Worm (Caenorhabditis elegans) whole organism, L1 larva: ENCODE results near the gene oig-2.
"Not testable (repeated sequence)": the region's sequence is repeated elsewhere in the genome, so short reads cannot be mapped to it uniquely, and the experiment has no call there.

Experiments
- ama-1 ChIP-seq: fragments of 150-350 bp; optimal IDR thresholded peaks from 2 replicates; lab custom pipeline; 2014
- nhr-12 ChIP-seq: sonication (generic microtip); optimal IDR thresholded peaks from 2 replicates; lab custom pipeline; 2017; ENCODE audit warnings: missing biosample characterization, missing genetic modification characterization

ce11 chrII:13043433-13044054, 35.6 kb upstream of the oig-2 start, which contains the start of gene puf-6:
- not testable (repeated sequence) for TF ChIP-seq nhr-12; ama-1 (lab: Kevin White, UChicago)
